Fruit fly (Drosophila melanogaster): Measurements from ENCODE around the gene mRpL3.

Gene mRpL3

DNA sequence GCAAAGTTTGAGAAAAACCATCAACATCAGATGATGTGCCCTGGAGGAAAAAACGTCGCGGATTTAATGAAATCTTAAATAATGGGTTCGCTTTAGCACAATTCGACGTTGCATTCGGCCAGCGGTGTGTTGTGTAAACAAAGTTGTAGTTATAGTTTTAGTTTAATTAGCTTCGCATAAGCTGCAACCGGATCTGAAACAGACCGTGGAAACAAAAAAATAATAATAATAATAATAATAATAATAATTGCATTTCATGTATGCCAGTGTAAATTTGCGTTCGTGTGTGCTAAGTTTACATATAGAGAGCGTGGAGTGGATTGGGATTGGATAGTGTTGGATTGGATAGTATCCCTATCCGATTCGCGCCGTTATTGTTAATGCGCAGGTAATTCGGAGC, 43.7 kb downstream of the mRpL3 start:
- peak; percentile 19 for TF ChIP-seq CG14711 (tag; optimal IDR thresholded peaks at IDR 0.05)
- TF ChIP-seq cnc (optimal IDR thresholded peaks at IDR 0.05) = no peak

DNA sequence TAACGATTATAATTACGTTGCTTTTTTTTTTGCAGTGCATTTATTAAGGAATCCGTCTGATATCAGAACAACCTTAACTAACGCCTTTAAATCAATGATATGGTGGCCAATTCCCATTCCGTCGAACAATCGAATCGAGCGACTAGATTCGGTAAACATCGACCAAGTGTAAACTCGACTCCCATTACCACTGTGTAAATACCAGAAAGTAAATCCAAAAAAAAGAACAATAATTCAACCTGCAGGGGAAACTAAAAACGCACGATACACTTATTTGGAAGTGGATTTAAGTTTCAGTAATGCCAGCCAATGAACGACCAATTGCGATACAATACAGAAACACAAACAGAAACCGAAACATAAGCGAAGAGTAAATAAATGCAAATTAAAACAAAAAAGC, 44.5 kb downstream of the mRpL3 start:
- TF ChIP-seq toe (GFP tag; optimal IDR thresholded peaks at IDR 0.05) (no peak), tj (GFP tag; optimal IDR thresholded peaks at IDR 0.05) (peak; percentile 42), pad (GFP tag; optimal IDR thresholded peaks at IDR 0.05) (peak; percentile 42)

DNA sequence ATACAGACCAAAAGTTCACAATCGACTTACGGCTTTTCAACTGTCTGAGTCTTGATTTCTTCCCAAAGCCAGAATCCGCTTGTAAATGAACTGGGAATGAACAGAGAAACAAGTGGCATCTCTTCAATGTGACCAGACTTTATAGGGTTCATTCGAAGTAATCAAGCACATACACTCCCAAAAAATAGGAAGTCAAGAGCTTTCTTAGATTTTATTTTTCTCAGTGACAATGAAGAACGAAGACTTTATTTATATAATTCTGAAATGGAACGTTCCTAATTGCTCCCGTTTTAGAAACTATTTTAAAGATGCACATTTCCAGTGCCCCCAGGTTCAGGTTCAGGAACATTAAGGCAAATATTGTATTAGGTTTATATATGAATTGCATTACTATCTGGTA, 46.9 kb downstream of the mRpL3 start:
- TF ChIP-seq CG14711 (tag; optimal IDR thresholded peaks at IDR 0.05) (no peak), Crg-1 (GFP tag; optimal IDR thresholded peaks at IDR 0.05) (no peak), cic (GFP tag; optimal IDR thresholded peaks at IDR 0.05) (no peak), CG12768 (GFP tag; optimal IDR thresholded peaks at IDR 0.05) (no peak), Mnt (GFP tag; optimal IDR thresholded peaks at IDR 0.05) (no peak), CG11617 (GFP tag; optimal IDR thresholded peaks at IDR 0.05) (no peak), CG1620 (GFP tag; optimal IDR thresholded peaks at IDR 0.05) (no peak), pad (GFP tag; optimal IDR thresholded peaks at IDR 0.05) (no peak), Clk (GFP tag; optimal IDR thresholded peaks at IDR 0.05) (no peak), CG33017 (tag; optimal IDR thresholded peaks at IDR 0.05) (no peak), CG7045 (GFP tag; optimal IDR thresholded peaks at IDR 0.05) (no peak), toe (GFP tag; optimal IDR thresholded peaks at IDR 0.05) (no peak)

DNA sequence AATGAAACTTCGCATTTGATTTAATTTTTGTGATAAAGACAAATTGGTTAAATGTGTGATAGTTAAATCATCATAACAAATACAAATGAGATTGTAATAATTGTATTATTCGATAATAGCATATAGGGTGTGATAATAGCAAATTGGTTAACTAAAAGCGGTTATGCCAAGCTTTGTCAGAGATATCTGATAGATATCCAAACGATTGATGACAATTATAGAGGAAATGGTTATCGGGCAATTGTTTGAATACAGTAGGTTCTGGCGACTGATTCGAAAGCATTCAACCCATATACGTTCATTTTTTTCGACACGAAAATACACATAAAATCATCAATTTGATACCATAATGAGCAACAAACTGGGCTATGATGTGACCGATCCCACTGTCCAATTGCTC, 48.2 kb downstream of the mRpL3 start, which contains the start of gene CG8509:
Gene CG8509 (plus strand): TSS at position 301 of the 400 bp plus-strand sequence.
- TF ChIP-seq ovo (GFP tag; optimal IDR thresholded peaks at IDR 0.05) (no peak), CG14711 (tag; optimal IDR thresholded peaks at IDR 0.05) (no peak), CG12768 (GFP tag; optimal IDR thresholded peaks at IDR 0.05) (no peak), Clk (GFP tag; optimal IDR thresholded peaks at IDR 0.05) (no peak)

DNA sequence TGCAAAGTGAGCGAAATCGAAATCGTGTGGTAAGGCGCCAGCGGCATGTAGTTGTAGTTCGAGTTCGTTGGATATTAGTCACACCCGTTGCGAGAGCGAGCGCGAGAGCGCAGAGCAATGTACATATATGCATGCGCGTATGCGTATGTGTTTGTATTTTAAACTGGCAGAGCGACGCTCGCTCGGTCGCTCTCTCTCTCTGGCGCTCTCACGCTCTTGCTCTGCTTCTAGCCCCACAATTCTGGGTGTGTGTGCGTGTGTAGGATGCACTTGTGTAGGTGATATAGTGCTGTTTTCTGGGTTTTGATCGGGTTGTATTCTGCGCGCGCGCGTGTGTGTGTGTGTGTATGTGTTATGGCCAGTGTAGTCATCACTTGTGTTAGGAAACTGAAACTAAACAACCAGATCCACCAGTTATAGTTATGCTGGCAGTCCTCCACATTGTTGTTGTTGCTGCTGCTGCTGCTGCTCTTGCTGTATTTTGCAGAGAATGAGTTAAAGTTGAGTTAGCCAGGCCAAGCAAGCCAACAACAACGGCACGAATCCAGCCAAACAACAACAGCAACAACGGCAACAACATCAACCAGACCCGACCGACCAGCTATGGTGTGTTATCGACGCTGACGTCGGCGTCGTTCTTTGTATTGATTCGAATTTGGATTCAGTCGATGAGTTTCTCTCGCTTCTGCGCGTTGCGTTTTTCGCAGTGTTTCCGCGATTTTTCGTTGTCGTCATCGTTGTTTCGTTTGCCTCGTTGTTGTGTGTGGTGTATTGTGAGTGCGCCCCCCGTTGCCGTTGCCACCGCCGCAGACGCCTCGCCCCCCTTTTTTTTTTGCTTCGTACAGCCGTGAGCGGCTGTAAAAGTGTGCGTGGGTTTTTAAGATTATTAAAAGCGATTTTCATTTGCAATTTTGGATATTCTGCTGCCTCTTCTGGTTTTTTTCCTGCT, 50.9 kb downstream of the mRpL3 start:
- TF ChIP-seq CG5204 (GFP tag; optimal IDR thresholded peaks at IDR 0.05) (no peak), Hr96 (GFP tag; optimal IDR thresholded peaks at IDR 0.05) (no peak), tj (GFP tag; optimal IDR thresholded peaks at IDR 0.05) (peak; percentile 82), CG14711 (tag; optimal IDR thresholded peaks at IDR 0.05) (peak; percentile 65), toe (GFP tag; optimal IDR thresholded peaks at IDR 0.05) (no peak), CG7045 (GFP tag; optimal IDR thresholded peaks at IDR 0.05) (no peak), CG12768 (GFP tag; optimal IDR thresholded peaks at IDR 0.05) (peak; percentile 3), Crg-1 (GFP tag; optimal IDR thresholded peaks at IDR 0.05) (no peak), ovo (GFP tag; optimal IDR thresholded peaks at IDR 0.05) (no peak), cic (GFP tag; optimal IDR thresholded peaks at IDR 0.05) (peak; percentile 61), CG33017 (tag; optimal IDR thresholded peaks at IDR 0.05) (no peak), CG1620 (GFP tag; optimal IDR thresholded peaks at IDR 0.05) (no peak), Clk (GFP tag; optimal IDR thresholded peaks at IDR 0.05) (no peak), CG11617 (GFP tag; optimal IDR thresholded peaks at IDR 0.05) (peak; percentile 44), Mnt (GFP tag; optimal IDR thresholded peaks at IDR 0.05) (peak; percentile 20), pad (GFP tag; optimal IDR thresholded peaks at IDR 0.05) (peak; percentile 1), kay (GFP tag; ENCODE audit: borderline replicate concordance) (peak; percentile 80), CG7101 (tag; optimal IDR thresholded peaks at IDR 0.05) (peak; percentile 27), bab1 (GFP tag; optimal IDR thresholded peaks at IDR 0.05) (peak; percentile 78), cnc (optimal IDR thresholded peaks at IDR 0.05) (no peak)

Measured in whole organism, adult.